ENCODE assay signal across 2 fruit fly cellular contexts in genomic region chrX:15675294-15675693, dm6.
TF ChIP-seq lines count a peak whose summit lies in the region.

CG12708 (plus strand) TSS chrX:15675476.

TF ChIP-seq in whole organism, embryonic, 481 proteins besides CTCF, POLR2A, EP300 and RAD21 (continued from another document):
- TF ChIP-seq Side (GFP tag; optimal IDR thresholded peaks at IDR 0.05; lab: Kevin White, UChicago) (no peak), hbn (GFP tag; IDR thresholded peaks at IDR 0.05; lab: Robert Waterston, UW; ENCODE audit: partially characterized antibody) (no peak), CG15601 (tag; optimal IDR thresholded peaks at IDR 0.05; lab: Kevin White, UChicago) (peak; percentile 100), CG17802 (tag; optimal IDR thresholded peaks at IDR 0.05; lab: Kevin White, UChicago) (no peak), CG13123 (GFP tag; optimal IDR thresholded peaks at IDR 0.05; lab: Kevin White, UChicago) (no peak), CG4328 (GFP tag; optimal IDR thresholded peaks at IDR 0.05; lab: Kevin White, UChicago) (no peak), bab2 (GFP tag; optimal IDR thresholded peaks at IDR 0.05; lab: Kevin White, UChicago) (no peak), CG2199 (GFP tag; IDR thresholded peaks at IDR 0.05; lab: Robert Waterston, UW) (no peak), CG31388 (GFP tag; optimal IDR thresholded peaks at IDR 0.05; lab: Kevin White, UChicago) (no peak), sna (GFP tag; IDR thresholded peaks at IDR 0.05; lab: Robert Waterston, UW; ENCODE audit: partially characterized antibody) (no peak), ash1 (GFP tag; optimal IDR thresholded peaks at IDR 0.05; lab: Kevin White, UChicago) (no peak), CG11247 (GFP tag; IDR thresholded peaks at IDR 0.05; lab: Robert Waterston, UW) (no peak), CG13424 (tag; optimal IDR thresholded peaks at IDR 0.05; lab: Kevin White, UChicago) (no peak), sens-2 (GFP tag; IDR thresholded peaks at IDR 0.05; lab: Robert Waterston, UW) (no peak), sisA (GFP tag; IDR thresholded peaks at IDR 0.05; lab: Robert Waterston, UW) (no peak), Lpt (GFP tag; optimal IDR thresholded peaks at IDR 0.05; lab: Kevin White, UChicago) (no peak), nmo (GFP tag; optimal IDR thresholded peaks at IDR 0.05; lab: Kevin White, UChicago) (no peak), CG4424 (GFP tag; optimal IDR thresholded peaks at IDR 0.05; lab: Kevin White, UChicago) (no peak), fd102C (GFP tag; optimal IDR thresholded peaks at IDR 0.05; lab: Kevin White, UChicago) (no peak), CG11398 (GFP tag; optimal IDR thresholded peaks at IDR 0.05; lab: Kevin White, UChicago) (no peak), crol (GFP tag; IDR thresholded peaks at IDR 0.05; lab: Robert Waterston, UW) (no peak), ase (GFP tag; IDR thresholded peaks at IDR 0.05; lab: Robert Waterston, UW) (no peak), yki (optimal IDR thresholded peaks at IDR 0.05; lab: Kevin White, UChicago) (no peak), Mes4 (GFP tag; optimal IDR thresholded peaks at IDR 0.05; lab: Kevin White, UChicago) (no peak), CG8290 (GFP tag; optimal IDR thresholded peaks at IDR 0.05; lab: Kevin White, UChicago) (no peak), CG8290 (tag; optimal IDR thresholded peaks at IDR 0.05; lab: Kevin White, UChicago) (no peak), CG1647 (GFP tag; optimal IDR thresholded peaks at IDR 0.05; lab: Kevin White, UChicago) (no peak), bbx (GFP tag; IDR thresholded peaks at IDR 0.05; lab: Robert Waterston, UW; ENCODE audit: partially characterized antibody) (no peak), nerfin-1 (tag; optimal IDR thresholded peaks at IDR 0.05; lab: Kevin White, UChicago) (peak; percentile 75), Med (GFP tag; lab: Kevin White, UChicago) (no peak), ken (GFP tag; IDR thresholded peaks at IDR 0.05; lab: Robert Waterston, UW) (no peak), CG4707 (GFP tag; optimal IDR thresholded peaks at IDR 0.05; lab: Kevin White, UChicago) (peak; percentile 10), CG2120 (GFP tag; optimal IDR thresholded peaks at IDR 0.05; lab: Kevin White, UChicago) (no peak), Chrac-16 (GFP tag; optimal IDR thresholded peaks at IDR 0.05; lab: Kevin White, UChicago) (no peak), scrt (GFP tag; optimal IDR thresholded peaks at IDR 0.05; lab: Kevin White, UChicago) (no peak), tna (GFP tag; IDR thresholded peaks at IDR 0.05; lab: Robert Waterston, UW; ENCODE audit: partially characterized antibody) (no peak), ac (GFP tag; optimal IDR thresholded peaks at IDR 0.05; lab: Kevin White, UChicago) (peak; percentile 9), CG5245 (GFP tag; optimal IDR thresholded peaks at IDR 0.05; lab: Kevin White, UChicago) (no peak), Oli (tag; optimal IDR thresholded peaks at IDR 0.05; lab: Kevin White, UChicago) (no peak), inv (GFP tag; IDR thresholded peaks at IDR 0.05; lab: Robert Waterston, UW; ENCODE audit: partially characterized antibody) (no peak), Nf-YA (GFP tag; IDR thresholded peaks at IDR 0.05; lab: Robert Waterston, UW) (no peak), zf30C (GFP tag; optimal IDR thresholded peaks at IDR 0.05; lab: Kevin White, UChicago) (peak; percentile 25), klu (GFP tag; IDR thresholded peaks at IDR 0.05; lab: Robert Waterston, UW) (no peak), CG7963 (GFP tag; IDR thresholded peaks at IDR 0.05; lab: Robert Waterston, UW; ENCODE audit: partially characterized antibody) (no peak), en (GFP tag; optimal IDR thresholded peaks at IDR 0.05; lab: Kevin White, UChicago) (no peak), ssp (GFP tag; IDR thresholded peaks at IDR 0.05; lab: Robert Waterston, UW) (no peak), Trl (optimal IDR thresholded peaks at IDR 0.05; lab: Kevin White, UChicago) (peak in 1 of 2 experiments; percentile 74), Trl (GFP tag; optimal IDR thresholded peaks at IDR 0.05; lab: Kevin White, UChicago) (no peak), Atf3 (GFP tag; optimal IDR thresholded peaks at IDR 0.05; lab: Kevin White, UChicago) (no peak), h (optimal IDR thresholded peaks at IDR 0.05; lab: Kevin White, UChicago) (no peak), oc (tag; optimal IDR thresholded peaks at IDR 0.05; lab: Kevin White, UChicago) (no peak), CHES-1-like (GFP tag; optimal IDR thresholded peaks at IDR 0.05; lab: Kevin White, UChicago) (no peak), nom (GFP tag; optimal IDR thresholded peaks at IDR 0.05; lab: Kevin White, UChicago) (peak; percentile 74), CG15696 (tag; optimal IDR thresholded peaks at IDR 0.05; lab: Kevin White, UChicago) (no peak), CG14710 (tag; optimal IDR thresholded peaks at IDR 0.05; lab: Kevin White, UChicago) (no peak), tin (GFP tag; optimal IDR thresholded peaks at IDR 0.05; lab: Kevin White, UChicago) (no peak), Dp (GFP tag; optimal IDR thresholded peaks at IDR 0.05; lab: Kevin White, UChicago) (no peak), repo (GFP tag; optimal IDR thresholded peaks at IDR 0.05; lab: Kevin White, UChicago) (no peak), CG6175 (GFP tag; IDR thresholded peaks at IDR 0.05; lab: Robert Waterston, UW) (no peak), pzg (GFP tag; optimal IDR thresholded peaks at IDR 0.05; lab: Kevin White, UChicago) (no peak), trem (tag; optimal IDR thresholded peaks at IDR 0.05; lab: Kevin White, UChicago) (no peak), ind (GFP tag; optimal IDR thresholded peaks at IDR 0.05; lab: Kevin White, UChicago) (no peak), Rfx (GFP tag; IDR thresholded peaks at IDR 0.05; lab: Robert Waterston, UW) (no peak), Nf-YC (tag; optimal IDR thresholded peaks at IDR 0.05; lab: Kevin White, UChicago) (no peak), lola (GFP tag; optimal IDR thresholded peaks at IDR 0.05; lab: Kevin White, UChicago) (no peak), CG14965 (GFP tag; optimal IDR thresholded peaks at IDR 0.05; lab: Kevin White, UChicago; ENCODE audit: borderline replicate concordance) (no peak), CG1233 (GFP tag; optimal IDR thresholded peaks at IDR 0.05; lab: Kevin White, UChicago) (no peak), BEAF-32 (GFP tag; optimal IDR thresholded peaks at IDR 0.05; lab: Kevin White, UChicago) (no peak), Jarid2 (GFP tag; optimal IDR thresholded peaks at IDR 0.05; lab: Kevin White, UChicago) (peak; percentile 80)

TF ChIP-seq in whole organism, prepupa, 60 proteins besides CTCF, POLR2A, EP300 and RAD21 (continued from another document):
- TF ChIP-seq CG6276 (GFP tag; optimal IDR thresholded peaks at IDR 0.05; lab: Kevin White, UChicago): no peak
- peak; percentile 41 for TF ChIP-seq vri (GFP tag; optimal IDR thresholded peaks at IDR 0.05; lab: Kevin White, UChicago)
- peak; percentile 29; the same call in 1 of the 3 replicates for TF ChIP-seq CG8119 (GFP tag; IDR thresholded peaks at IDR 0.05; lab: Robert Waterston, UW)
- no peak for TF ChIP-seq CG15336 (GFP tag; IDR thresholded peaks at IDR 0.05; lab: Robert Waterston, UW)
- no peak for TF ChIP-seq CG11902 (GFP tag; optimal IDR thresholded peaks at IDR 0.05; lab: Kevin White, UChicago)
- no peak for TF ChIP-seq CG8632 (GFP tag; optimal IDR thresholded peaks at IDR 0.05; lab: Kevin White, UChicago)
- TF ChIP-seq fd59A (GFP tag; optimal IDR thresholded peaks at IDR 0.05; lab: Kevin White, UChicago): no peak
- no peak for TF ChIP-seq Eip93F (GFP tag; optimal IDR thresholded peaks at IDR 0.05; lab: Kevin White, UChicago)
- TF ChIP-seq acj6 (GFP tag; optimal IDR thresholded peaks at IDR 0.05; lab: Kevin White, UChicago): no peak
- TF ChIP-seq CG11294 (GFP tag; IDR thresholded peaks at IDR 0.05; lab: Robert Waterston, UW): no peak
- no peak for TF ChIP-seq CG6792 (GFP tag; optimal IDR thresholded peaks at IDR 0.05; lab: Kevin White, UChicago)
- TF ChIP-seq lz (GFP tag; optimal IDR thresholded peaks at IDR 0.05; lab: Kevin White, UChicago): peak; percentile 2
- TF ChIP-seq Sox14 (GFP tag; optimal IDR thresholded peaks at IDR 0.05; lab: Kevin White, UChicago): peak; percentile 6
- peak; percentile 37 for TF ChIP-seq net (GFP tag; optimal IDR thresholded peaks at IDR 0.05; lab: Kevin White, UChicago)
- no peak for TF ChIP-seq CG16779 (tag; optimal IDR thresholded peaks at IDR 0.05; lab: Kevin White, UChicago)
- peak; percentile 37 for TF ChIP-seq CG6808 (GFP tag; optimal IDR thresholded peaks at IDR 0.05; lab: Kevin White, UChicago)
- TF ChIP-seq svp (GFP tag; lab: Kevin White, UChicago): peak; percentile 72
- no peak for TF ChIP-seq CG3032 (tag; optimal IDR thresholded peaks at IDR 0.05; lab: Kevin White, UChicago)
- no peak for TF ChIP-seq cyc (GFP tag; optimal IDR thresholded peaks at IDR 0.05; lab: Kevin White, UChicago)
- no peak for TF ChIP-seq Sox15 (GFP tag; optimal IDR thresholded peaks at IDR 0.05; lab: Kevin White, UChicago)
- peak; percentile 18 to 50 for TF ChIP-seq ss (GFP tag; optimal IDR thresholded peaks at IDR 0.05; lab: Kevin White, UChicago)
- peak; percentile 57 for TF ChIP-seq CG6854 (GFP tag; optimal IDR thresholded peaks at IDR 0.05; lab: Kevin White, UChicago)
- no peak for TF ChIP-seq pdm3 (GFP tag; optimal IDR thresholded peaks at IDR 0.05; lab: Kevin White, UChicago)
- no peak for TF ChIP-seq dac (GFP tag; optimal IDR thresholded peaks at IDR 0.05; lab: Kevin White, UChicago)
- no peak for TF ChIP-seq OdsH (GFP tag; optimal IDR thresholded peaks at IDR 0.05; lab: Kevin White, UChicago)
- TF ChIP-seq esn (GFP tag; optimal IDR thresholded peaks at IDR 0.05; lab: Kevin White, UChicago): peak; percentile 24
- TF ChIP-seq CG6163 (GFP tag; IDR thresholded peaks at IDR 0.05; lab: Robert Waterston, UW): peak; percentile 60; the same call in 2 of the 3 replicates
- TF ChIP-seq Sox102F (GFP tag; optimal IDR thresholded peaks at IDR 0.05; lab: Kevin White, UChicago): peak; percentile 36
- no peak for TF ChIP-seq fd85E (GFP tag; optimal IDR thresholded peaks at IDR 0.05; lab: Kevin White, UChicago)
- peak; percentile 19 for TF ChIP-seq Smox (GFP tag; optimal IDR thresholded peaks at IDR 0.05; lab: Kevin White, UChicago)
- no peak for TF ChIP-seq Hr39 (GFP tag; optimal IDR thresholded peaks at IDR 0.05; lab: Kevin White, UChicago)
- TF ChIP-seq Eip78C (GFP tag; lab: Kevin White, UChicago): peak; percentile 73
- TF ChIP-seq salr (GFP tag; optimal IDR thresholded peaks at IDR 0.05; lab: Kevin White, UChicago): no peak
- no peak for TF ChIP-seq Lpt (GFP tag; optimal IDR thresholded peaks at IDR 0.05; lab: Kevin White, UChicago)
- no peak for TF ChIP-seq Hr4 (GFP tag; optimal IDR thresholded peaks at IDR 0.05; lab: Kevin White, UChicago)
- TF ChIP-seq Gug (GFP tag; IDR thresholded peaks at IDR 0.05; lab: Robert Waterston, UW): no peak
